Fruit fly (Drosophila melanogaster): ENCODE measurements around the gene par-6.

Gene par-6

DNA sequence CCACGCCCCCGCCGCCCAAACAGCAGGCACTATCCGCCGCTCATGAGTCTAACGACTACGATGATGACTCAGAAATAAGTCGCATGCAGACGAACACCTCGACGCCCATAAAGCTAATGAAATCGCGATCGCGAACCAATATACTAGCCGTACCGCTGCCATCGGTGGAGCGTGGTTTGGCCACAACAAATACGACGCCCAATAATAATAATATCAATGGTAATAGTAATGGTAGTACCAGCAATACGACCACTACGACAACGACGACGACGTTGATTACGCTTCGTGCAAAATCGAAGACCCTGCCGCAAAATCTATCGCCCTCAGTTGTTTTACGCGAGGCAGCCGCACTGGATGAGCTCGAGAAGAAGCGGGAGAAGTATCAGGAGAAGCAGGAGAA lies 36.8 kb downstream of the par-6 start:
- no peak for TF ChIP-seq Hr83 (GFP tag; optimal IDR thresholded peaks at IDR 0.05; ENCODE audit: poor library complexity, severe bottlenecking)
- TF ChIP-seq Rel (GFP tag; optimal IDR thresholded peaks at IDR 0.05), result no peak
- TF ChIP-seq Rel (tag; optimal IDR thresholded peaks at IDR 0.05), result peak; percentile 12

DNA sequence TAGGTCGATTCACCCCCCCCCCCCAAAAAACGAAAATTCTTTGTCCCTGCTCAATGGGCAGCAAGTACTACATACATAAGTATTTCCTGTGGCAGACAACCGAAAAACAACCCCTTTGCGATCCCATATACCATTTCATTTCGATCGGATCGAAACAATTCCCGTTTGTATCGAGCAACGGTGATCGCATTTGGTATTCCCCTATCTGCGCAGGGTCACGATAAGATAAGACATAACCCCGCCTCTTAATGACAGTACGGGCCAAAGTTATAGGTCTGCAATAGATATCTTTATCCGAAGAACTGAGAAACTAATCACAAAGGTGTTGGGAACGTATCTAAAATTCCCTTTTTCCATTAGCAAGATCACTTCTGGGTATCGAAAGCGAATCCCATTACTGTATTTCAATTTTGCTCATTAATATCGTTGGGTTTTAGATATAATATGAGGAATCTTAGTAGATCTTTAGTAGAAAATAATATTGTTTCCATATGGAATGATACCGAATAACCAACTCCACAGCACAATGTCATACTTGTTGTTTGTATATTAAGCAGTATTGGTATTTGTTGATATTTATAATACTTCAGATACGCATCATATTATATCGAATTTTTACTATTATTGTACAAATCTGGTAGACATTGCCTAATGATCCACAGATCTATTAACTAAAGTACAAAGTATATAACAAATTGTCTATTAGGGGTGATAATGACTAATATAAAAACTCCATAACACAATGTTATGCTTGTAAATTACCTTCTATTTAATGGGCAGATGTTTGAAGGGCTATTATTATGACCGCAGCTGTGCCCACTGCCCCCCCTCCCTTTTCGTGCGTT lies 38.1 kb downstream of the par-6 start:
- TF ChIP-seq Rel (GFP tag; optimal IDR thresholded peaks at IDR 0.05) (no peak), Rel (tag; optimal IDR thresholded peaks at IDR 0.05) (peak; percentile 93), foxo (GFP tag; optimal IDR thresholded peaks at IDR 0.05) (peak in 1 of 2 experiments; percentile 0), Abd-B (GFP tag; optimal IDR thresholded peaks at IDR 0.05) (no peak), Hnf4 (GFP tag; optimal IDR thresholded peaks at IDR 0.05) (no peak)

DNA sequence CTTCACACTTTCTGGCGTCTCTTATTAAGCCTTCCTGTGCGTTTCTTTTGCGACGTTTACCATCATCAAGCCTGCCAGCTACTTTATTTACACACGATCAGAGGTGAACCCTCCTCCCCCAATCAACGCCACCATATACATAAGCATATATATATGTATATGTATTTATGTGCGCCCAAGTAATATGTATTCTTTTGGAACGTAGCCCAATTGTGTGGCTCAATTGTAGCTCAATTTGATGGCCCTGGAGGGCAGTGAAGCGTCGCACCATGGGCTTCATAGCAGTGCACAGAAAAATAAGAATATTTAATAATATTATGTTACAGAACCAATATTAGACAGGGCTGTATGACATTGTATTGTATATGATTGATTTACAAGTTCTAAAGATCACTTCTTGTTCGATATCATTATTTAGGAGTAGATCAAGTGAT lies 38.7 kb downstream of the par-6 start:
- TF ChIP-seq Rel (GFP tag; optimal IDR thresholded peaks at IDR 0.05) (no peak), Rel (tag; optimal IDR thresholded peaks at IDR 0.05) (peak; percentile 49), dsf (GFP tag; optimal IDR thresholded peaks at IDR 0.05; ENCODE audit: borderline replicate concordance) (no peak), OdsH (GFP tag; optimal IDR thresholded peaks at IDR 0.05) (no peak)

DNA sequence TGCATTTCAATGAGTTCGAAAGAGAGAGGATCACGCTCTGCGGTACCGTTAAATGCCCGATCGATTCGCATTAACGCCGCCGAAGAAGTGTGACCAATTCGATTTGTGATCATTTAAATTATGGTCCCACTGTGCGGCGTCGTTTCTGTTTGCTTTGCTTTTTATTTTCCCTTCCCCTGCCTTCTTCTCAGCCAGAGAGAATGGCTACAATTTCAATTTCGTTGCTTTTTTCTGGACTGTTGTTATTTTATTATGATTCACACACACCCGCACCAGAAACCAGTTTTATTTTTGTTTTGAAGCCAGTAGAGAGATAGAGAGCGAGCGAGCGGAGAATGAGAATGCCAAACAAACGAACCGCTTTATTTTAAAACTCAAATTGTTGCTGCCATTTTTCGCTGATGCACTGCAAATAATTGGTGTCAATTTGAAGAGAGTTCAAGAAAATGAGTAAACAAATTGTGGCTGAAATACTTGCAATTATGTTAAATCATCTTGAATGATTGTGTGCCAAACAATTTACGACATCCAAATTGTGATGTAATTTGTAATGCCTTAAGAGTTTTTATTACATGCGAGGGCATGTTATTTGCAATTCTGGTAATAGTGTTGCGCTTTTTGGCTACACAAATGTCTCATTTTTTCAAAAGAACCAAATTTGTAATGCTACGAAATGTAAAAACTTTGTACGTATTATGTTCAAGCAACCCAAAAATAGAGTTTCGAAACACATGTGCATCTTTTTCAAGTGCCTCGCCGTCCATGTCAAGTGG lies 39.6 kb downstream of the par-6 start:
- TF ChIP-seq brk (GFP tag; optimal IDR thresholded peaks at IDR 0.05), result peak; percentile 46
- peak; percentile 41 for TF ChIP-seq dmrt93B (GFP tag; optimal IDR thresholded peaks at IDR 0.05)
- TF ChIP-seq fru (GFP tag; optimal IDR thresholded peaks at IDR 0.05), result peak; percentile 74
- peak; percentile 1 for TF ChIP-seq sv (GFP tag; optimal IDR thresholded peaks at IDR 0.05)
- peak; percentile 63 for TF ChIP-seq HLH106 (tag; optimal IDR thresholded peaks at IDR 0.05)
- TF ChIP-seq Jra (GFP tag; optimal IDR thresholded peaks at IDR 0.05), result no peak
- TF ChIP-seq CG9705 (GFP tag; optimal IDR thresholded peaks at IDR 0.05), result no peak
- peak; percentile 2 for TF ChIP-seq jim (GFP tag; optimal IDR thresholded peaks at IDR 0.05)
- no peak for TF ChIP-seq lola (GFP tag; optimal IDR thresholded peaks at IDR 0.05)
- TF ChIP-seq OdsH (GFP tag; optimal IDR thresholded peaks at IDR 0.05), result peak; percentile 52
- no peak for TF ChIP-seq Hr83 (GFP tag; optimal IDR thresholded peaks at IDR 0.05; ENCODE audit: poor library complexity, severe bottlenecking)
- no peak for TF ChIP-seq Dfd (GFP tag; optimal IDR thresholded peaks at IDR 0.05)
- no peak for TF ChIP-seq Mio (GFP tag; optimal IDR thresholded peaks at IDR 0.05)
- TF ChIP-seq Hr78 (GFP tag; optimal IDR thresholded peaks at IDR 0.05), result no peak
- TF ChIP-seq h (GFP tag; optimal IDR thresholded peaks at IDR 0.05), result peak; percentile 70
- no peak for TF ChIP-seq Myc (optimal IDR thresholded peaks at IDR 0.05)
- TF ChIP-seq CrebA (GFP tag; optimal IDR thresholded peaks at IDR 0.05; ENCODE audit: borderline replicate concordance), result no peak
- TF ChIP-seq pan (optimal IDR thresholded peaks at IDR 0.05), result no peak
- TF ChIP-seq Vsx2 (GFP tag; optimal IDR thresholded peaks at IDR 0.05; ENCODE audit: partially characterized antibody), result no peak
- peak; percentile 44 for TF ChIP-seq br (GFP tag; optimal IDR thresholded peaks at IDR 0.05)
- TF ChIP-seq ey (GFP tag; optimal IDR thresholded peaks at IDR 0.05), result peak; percentile 61
- TF ChIP-seq rgr (GFP tag; optimal IDR thresholded peaks at IDR 0.05), result peak; percentile 28
- no peak for TF ChIP-seq dsf (GFP tag; optimal IDR thresholded peaks at IDR 0.05; ENCODE audit: borderline replicate concordance)
- no peak for TF ChIP-seq tai (GFP tag; optimal IDR thresholded peaks at IDR 0.05)
- no peak for TF ChIP-seq usp (GFP tag; optimal IDR thresholded peaks at IDR 0.05)
- peak; percentile 39 for TF ChIP-seq Sp1 (GFP tag; optimal IDR thresholded peaks at IDR 0.05)
- TF ChIP-seq Abd-B (GFP tag; optimal IDR thresholded peaks at IDR 0.05), result no peak
- peak; percentile 53 for TF ChIP-seq woc (GFP tag; optimal IDR thresholded peaks at IDR 0.05)
- peak; percentile 42 for TF ChIP-seq Hnf4 (GFP tag; optimal IDR thresholded peaks at IDR 0.05)
- TF ChIP-seq dl (GFP tag; optimal IDR thresholded peaks at IDR 0.05; ENCODE audit: insufficient read depth in 1 of 2, partially characterized antibody in 2 of 2), result no peak
- peak in 1 of 2 experiments; percentile 72 for TF ChIP-seq foxo (GFP tag; optimal IDR thresholded peaks at IDR 0.05)
- no peak for TF ChIP-seq sage (GFP tag; optimal IDR thresholded peaks at IDR 0.05)
- TF ChIP-seq Rel (GFP tag; optimal IDR thresholded peaks at IDR 0.05), result no peak
- TF ChIP-seq Rel (tag; optimal IDR thresholded peaks at IDR 0.05), result peak; percentile 51
- no peak for TF ChIP-seq GATAd (GFP tag; optimal IDR thresholded peaks at IDR 0.05)
- peak; percentile 40 for TF ChIP-seq psq (GFP tag; optimal IDR thresholded peaks at IDR 0.05)
- TF ChIP-seq CG32264 (GFP tag; optimal IDR thresholded peaks at IDR 0.05), result no peak
- TF ChIP-seq Dif (GFP tag; optimal IDR thresholded peaks at IDR 0.05; ENCODE audit: partially characterized antibody), result peak; percentile 54
- no peak for TF ChIP-seq N (GFP tag; optimal IDR thresholded peaks at IDR 0.05)

Measured in whole organism, wandering third instar larva.